Fruit fly (Drosophila melanogaster) whole organism, embryonic: ENCODE results near the gene PGAP2.

Source experiments
- Bdp1 ChIP-seq: fragments of 200-800 bp; sonication (Bioruptor generic); optimal IDR thresholded peaks from 3 replicates; lab custom pipeline; 2016; ENCODE audit warnings: missing biosample characterization, missing genetic modification characterization
- Bgb ChIP-seq: fragments of 200-800 bp; sonication (Bioruptor generic); IDR thresholded peaks from 2 replicates; pipeline ENCODE4 v1.3.6; 2022; ENCODE audit warnings: missing biosample characterization, missing genetic modification characterization; ENCODE audit not compliant: partially characterized antibody
- CG11085 ChIP-seq: fragments of 200-800 bp; sonication (Bioruptor generic); IDR thresholded peaks from 2 replicates; pipeline ENCODE4 v1.3.6; 2022; ENCODE audit warnings: missing biosample characterization, missing genetic modification characterization
- CG11504 ChIP-seq: fragments of 200-800 bp; sonication (Bioruptor generic); optimal IDR thresholded peaks from 3 replicates; lab custom pipeline; 2019; ENCODE audit warnings: missing biosample characterization, mild to moderate bottlenecking, missing genetic modification characterization, moderate library complexity
- CG11696 ChIP-seq: fragments of 200-800 bp; sonication (Bioruptor generic); IDR thresholded peaks from 2 replicates; pipeline ENCODE4 v1.3.6; 2022; ENCODE audit warnings: missing biosample characterization, missing genetic modification characterization
- CG13894 ChIP-seq: fragments of 200-800 bp; sonication (Bioruptor generic); optimal IDR thresholded peaks from 3 replicates; lab custom pipeline; 2018; ENCODE audit warnings: missing biosample characterization, mild to moderate bottlenecking, missing genetic modification characterization, moderate library complexity
- CG16815 ChIP-seq: fragments of 200-800 bp; sonication (Bioruptor generic); optimal IDR thresholded peaks from 3 replicates; lab custom pipeline; 2017; ENCODE audit warnings: missing biosample characterization, mild to moderate bottlenecking, missing genetic modification characterization
- CG17186 ChIP-seq: fragments of 200-800 bp; sonication (Bioruptor generic); optimal IDR thresholded peaks from 3 replicates; lab custom pipeline; 2017; ENCODE audit warnings: missing biosample characterization, missing genetic modification reagents, missing genetic modification characterization
- CG17328 ChIP-seq: fragments of 200-800 bp; sonication (Bioruptor generic); IDR thresholded peaks from 2 replicates; pipeline ENCODE4 v1.3.6; 2022; ENCODE audit warnings: missing biosample characterization, missing genetic modification characterization
- CG17612 ChIP-seq: fragments of 200-800 bp; sonication (Bioruptor generic); IDR thresholded peaks from 2 replicates; pipeline ENCODE4 v1.3.6; 2022; ENCODE audit warnings: missing biosample characterization, missing genetic modification characterization
- CG18262 ChIP-seq: fragments of 200-800 bp; optimal IDR thresholded peaks from 3 replicates; lab custom pipeline; 2019; ENCODE audit warnings: missing biosample characterization, mild to moderate bottlenecking, missing genetic modification characterization, moderate library complexity
- CG2129 ChIP-seq: fragments of 200-800 bp; sonication (Bioruptor generic); IDR thresholded peaks from 2 replicates; pipeline ENCODE4 v1.3.6; 2022; ENCODE audit warnings: missing biosample characterization, missing genetic modification characterization; ENCODE audit not compliant: partially characterized antibody
- CG2199 ChIP-seq: fragments of 200-800 bp; sonication (Bioruptor generic); IDR thresholded peaks from 3 replicates; pipeline ENCODE4 v1.3.6; 2022; ENCODE audit warnings: missing biosample characterization, missing genetic modification characterization
- CG2202 ChIP-seq: fragments of 200-800 bp; sonication (Bioruptor generic); optimal IDR thresholded peaks from 2 replicates; lab custom pipeline; 2018; ENCODE audit warnings: missing biosample characterization, mild to moderate bottlenecking, missing genetic modification characterization
- CG31441 ChIP-seq: fragments of 200-800 bp; sonication (Bioruptor generic); IDR thresholded peaks from 2 replicates; pipeline ENCODE4 v1.3.6; 2022; ENCODE audit warnings: missing biosample characterization, missing genetic modification characterization
- CG33213 ChIP-seq: fragments of 200-800 bp; sonication (Bioruptor generic); optimal IDR thresholded peaks from 3 replicates; lab custom pipeline; 2016; ENCODE audit warnings: missing biosample characterization, missing genetic modification characterization
- CG5180 ChIP-seq: fragments of 200-800 bp; sonication (Bioruptor generic); optimal IDR thresholded peaks from 3 replicates; lab custom pipeline; 2017; ENCODE audit warnings: missing biosample characterization, missing genetic modification characterization, mild to moderate bottlenecking, moderate library complexity, missing genetic modification reagents
- CG6854 ChIP-seq: fragments of 200-800 bp; sonication (Bioruptor generic); optimal IDR thresholded peaks from 3 replicates; lab custom pipeline; 2017; ENCODE audit warnings: missing biosample characterization, mild to moderate bottlenecking, missing genetic modification characterization
- CG7271 ChIP-seq: fragments of 200-800 bp; sonication (Bioruptor generic); optimal IDR thresholded peaks from 2 replicates; lab custom pipeline; 2018; ENCODE audit warnings: missing biosample characterization, mild to moderate bottlenecking, missing genetic modification characterization, moderate library complexity
- CG7372 ChIP-seq: fragments of 200-800 bp; sonication (Bioruptor generic); IDR thresholded peaks from 2 replicates; pipeline ENCODE4 v1.3.6; 2022; ENCODE audit warnings: missing biosample characterization, missing genetic modification characterization
- CG7556 ChIP-seq: fragments of 200-800 bp; sonication (Bioruptor generic); optimal IDR thresholded peaks from 2 replicates; lab custom pipeline; 2017; ENCODE audit warnings: missing biosample characterization, mild to moderate bottlenecking, missing genetic modification characterization
- CG8281 ChIP-seq: fragments of 200-800 bp; sonication (Bioruptor generic); optimal IDR thresholded peaks from 2 replicates; lab custom pipeline; 2018; ENCODE audit warnings: missing biosample characterization, mild to moderate bottlenecking, missing genetic modification characterization, moderate library complexity
- CG8924 ChIP-seq: fragments of 200-800 bp; optimal IDR thresholded peaks from 3 replicates; lab custom pipeline; 2019; ENCODE audit warnings: missing biosample characterization, mild to moderate bottlenecking, missing genetic modification characterization, moderate library complexity
- CG8944 ChIP-seq: fragments of 200-800 bp; sonication (Bioruptor generic); optimal IDR thresholded peaks from 3 replicates; lab custom pipeline; 2016; ENCODE audit warnings: missing biosample characterization, missing genetic modification characterization
- CG9797 ChIP-seq: fragments of 200-800 bp; sonication (Bioruptor generic); optimal IDR thresholded peaks from 3 replicates; lab custom pipeline; 2018; ENCODE audit warnings: missing biosample characterization, mild to moderate bottlenecking, missing genetic modification characterization
- D ChIP-seq, 2 experiments: fragments of 200-800 bp in 1 of 2; fragments of >200 bp in 1 of 2; sonication (Bioruptor generic) in 1 of 2; optimal IDR thresholded peaks; 2 replicates in 1 of 2; 3 replicates in 1 of 2; lab custom pipeline; 2017; ENCODE audit warnings: mild to moderate bottlenecking in 1 of 2, missing biosample characterization in 1 of 2, missing genetic modification characterization in 1 of 2, missing genetic modification reagents in 1 of 2
- Dbx ChIP-seq: fragments of 200-800 bp; sonication (Bioruptor generic); IDR thresholded peaks from 3 replicates; pipeline ENCODE4 v1.3.6; 2022; ENCODE audit warnings: missing biosample characterization, missing genetic modification characterization
- Dfd ChIP-seq, 2 experiments: fragments of >200 bp; optimal IDR thresholded peaks; 2 replicates each; lab custom pipeline; 2017; ENCODE audit warnings: missing biosample characterization in 2 of 2, missing genetic modification characterization in 2 of 2
- Dll ChIP-seq: fragments of 200-800 bp; sonication (Bioruptor generic); IDR thresholded peaks from 4 replicates; pipeline ENCODE4 v1.3.6; 2022; ENCODE audit warnings: missing biosample characterization, missing genetic modification characterization; ENCODE audit not compliant: partially characterized antibody
- Ets97D ChIP-seq: fragments of 200-800 bp; sonication (Bioruptor generic); optimal IDR thresholded peaks from 3 replicates; lab custom pipeline; 2016; ENCODE audit warnings: missing biosample characterization, missing genetic modification characterization
- HLHmδ ChIP-seq: fragments of 200-800 bp; sonication (Bioruptor generic); optimal IDR thresholded peaks from 2 replicates; lab custom pipeline; 2018; ENCODE audit warnings: missing biosample characterization, mild to moderate bottlenecking, missing genetic modification characterization, moderate library complexity
- HmgZ ChIP-seq: fragments of 200-800 bp; sonication (Bioruptor generic); optimal IDR thresholded peaks from 2 replicates; lab custom pipeline; 2018; ENCODE audit warnings: missing biosample characterization, mild to moderate bottlenecking, missing genetic modification characterization
- Hr51 ChIP-seq, 2 experiments: fragments of 200-800 bp; sonication (Bioruptor generic); optimal IDR thresholded peaks; 2 replicates in 1 of 2; 3 replicates in 1 of 2; lab custom pipeline; 2016 to 2018; ENCODE audit warnings: missing biosample characterization in 2 of 2, missing genetic modification characterization in 2 of 2, mild to moderate bottlenecking in 1 of 2, moderate library complexity in 1 of 2
- Ptx1 ChIP-seq: fragments of 200-800 bp; sonication (Bioruptor generic); IDR thresholded peaks from 2 replicates; pipeline ENCODE4 v1.3.6; 2022; ENCODE audit warnings: missing biosample characterization, missing genetic modification characterization
- Taf1 ChIP-seq: fragments of 200-800 bp; sonication (Bioruptor generic); IDR thresholded peaks from 2 replicates; pipeline ENCODE4 v1.3.6; 2022; ENCODE audit warnings: missing biosample characterization, missing genetic modification characterization
- Usf ChIP-seq: fragments of 200-800 bp; sonication (Bioruptor generic); optimal IDR thresholded peaks from 2 replicates; lab custom pipeline; 2017; ENCODE audit warnings: missing genotype, missing biosample characterization, missing genetic modification characterization
- Vsx1 ChIP-seq: fragments of 200-800 bp; sonication (Bioruptor generic); optimal IDR thresholded peaks from 2 replicates; lab custom pipeline; 2017; ENCODE audit warnings: missing biosample characterization, mild to moderate bottlenecking, missing genetic modification characterization, missing genetic modification reagents
- ash1 ChIP-seq: fragments of 200-800 bp; sonication (Bioruptor generic); optimal IDR thresholded peaks from 2 replicates; lab custom pipeline; 2018; ENCODE audit warnings: missing biosample characterization, mild to moderate bottlenecking, missing genetic modification characterization
- chinmo ChIP-seq: fragments of 200-800 bp; sonication (Bioruptor generic); IDR thresholded peaks from 4 replicates; pipeline ENCODE4 v1.3.6; 2022; ENCODE audit warnings: missing biosample characterization, missing genetic modification characterization; ENCODE audit not compliant: partially characterized antibody
- fd64A ChIP-seq: fragments of 200-800 bp; sonication (Bioruptor generic); optimal IDR thresholded peaks from 3 replicates; lab custom pipeline; 2018; ENCODE audit warnings: missing biosample characterization, mild to moderate bottlenecking, missing genetic modification characterization
- gcm2 ChIP-seq: fragments of 200-800 bp; sonication (Bioruptor generic); optimal IDR thresholded peaks from 2 replicates; lab custom pipeline; 2016; ENCODE audit warnings: missing biosample characterization, missing genetic modification characterization
- mirr ChIP-seq: fragments of 200-800 bp; sonication (Bioruptor generic); optimal IDR thresholded peaks from 3 replicates; lab custom pipeline; 2018; ENCODE audit warnings: missing biosample characterization, mild to moderate bottlenecking, missing genetic modification characterization
- org-1 ChIP-seq: fragments of 200-800 bp; sonication (Bioruptor generic); optimal IDR thresholded peaks from 2 replicates; lab custom pipeline; 2017; ENCODE audit warnings: missing biosample characterization, missing genetic modification characterization
- pan ChIP-seq, 4 experiments: fragments of >200 bp in 3 of 4; fragments of 200-800 bp in 1 of 4; sonication (Bioruptor generic) in 1 of 4; optimal IDR thresholded peaks in 3 of 4; IDR thresholded peaks in 1 of 4; 2 replicates each; pipeline versions ENCODE4 v1.3.6 to Lab custom; 2017 to 2022; ENCODE audit warnings: missing biosample characterization in 2 of 4, missing genetic modification characterization in 2 of 4, mixed read lengths in 1 of 4
- pho ChIP-seq: fragments of 200-800 bp; sonication (Bioruptor generic); optimal IDR thresholded peaks from 2 replicates; lab custom pipeline; 2016; ENCODE audit warnings: missing biosample characterization, missing genetic modification characterization
- repo ChIP-seq: fragments of 200-800 bp; sonication (Bioruptor generic); optimal IDR thresholded peaks from 2 replicates; lab custom pipeline; 2016; ENCODE audit warnings: missing biosample characterization, missing genetic modification characterization
- tll ChIP-seq, 2 experiments: fragments of 200-800 bp in 1 of 2; fragments of >200 bp in 1 of 2; sonication (Bioruptor generic) in 1 of 2; optimal IDR thresholded peaks; 2 replicates each; lab custom pipeline; 2017 to 2019; ENCODE audit warnings: missing biosample characterization in 2 of 2, missing genetic modification characterization in 2 of 2, mild to moderate bottlenecking in 1 of 2, moderate library complexity in 1 of 2
- trh ChIP-seq: fragments of 200-800 bp; sonication (Bioruptor generic); optimal IDR thresholded peaks from 2 replicates; lab custom pipeline; 2016; ENCODE audit warnings: missing biosample characterization, missing genetic modification characterization

The PGAP2 gene

DNA sequence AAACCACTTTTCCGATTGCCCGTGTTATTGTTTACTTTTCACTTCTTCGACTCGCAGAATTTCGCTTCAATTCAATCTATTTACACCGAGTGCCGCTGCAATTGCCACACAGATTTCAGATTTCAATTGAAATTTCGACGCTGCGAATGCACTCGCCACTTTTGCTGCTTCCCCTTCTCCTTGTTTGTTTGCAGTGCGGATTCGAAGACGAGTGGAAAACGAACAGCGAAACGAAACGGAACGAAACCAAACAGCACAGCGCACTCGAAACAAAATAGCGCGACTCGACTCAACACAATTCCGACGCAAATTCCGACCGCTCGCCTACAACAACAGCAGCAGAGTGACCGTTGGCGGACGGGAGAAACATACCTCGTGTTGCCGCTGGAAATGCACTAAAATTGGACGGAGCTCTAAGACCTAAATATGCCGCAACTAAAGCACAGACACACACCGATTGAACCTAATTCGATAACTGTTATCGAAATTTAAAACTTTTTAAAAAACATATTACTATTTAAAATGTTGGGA lies 31.5 kb upstream of the PGAP2 start, which contains the start of gene drongo (continued):
- peak; percentile 71 for TF ChIP-seq CG13894 (tag; lab: Kevin White, UChicago)
- TF ChIP-seq CG11085 (GFP tag; lab: Robert Waterston, UW), result no peak
- TF ChIP-seq Bgb, result no peak; the same call in 1 of the 2 replicates
- peak; percentile 58 for TF ChIP-seq CG17186 (GFP tag; lab: Kevin White, UChicago)
- TF ChIP-seq Dbx (GFP tag; lab: Robert Waterston, UW), result peak; percentile 48; the same call in 2 of the 3 replicates
- TF ChIP-seq Bdp1, result no peak
- TF ChIP-seq Ptx1 (GFP tag; lab: Robert Waterston, UW), result no peak
- no peak for TF ChIP-seq CG16815 (GFP tag; lab: Kevin White, UChicago)
- TF ChIP-seq CG33213 (GFP tag; lab: Kevin White, UChicago), result peak; percentile 75
- peak; percentile 37 for TF ChIP-seq pho
- peak; percentile 37 for TF ChIP-seq CG8924 (tag; lab: Kevin White, UChicago)
- TF ChIP-seq pan (optimal IDR thresholded peaks at IDR 0.05; lab: Kevin White, UChicago), result no peak
- no peak for TF ChIP-seq pan (GFP tag; optimal IDR thresholded peaks at IDR 0.05 in 1 of 2, IDR thresholded peaks at IDR 0.05 in 1 of 2)
- TF ChIP-seq CG6854 (GFP tag; lab: Kevin White, UChicago), result no peak
- no peak for TF ChIP-seq Taf1 (GFP tag; lab: Robert Waterston, UW)
- TF ChIP-seq tll (GFP tag; optimal IDR thresholded peaks at IDR 0.05; lab: Kevin White, UChicago), result no peak
- peak; percentile 34 for TF ChIP-seq CG2202 (tag; lab: Kevin White, UChicago)
- TF ChIP-seq Ets97D (GFP tag; lab: Kevin White, UChicago), result peak; percentile 66
- no peak; the same call in 1 of the 2 replicates for TF ChIP-seq CG31441 (GFP tag; lab: Robert Waterston, UW)
- peak in 1 of 2 experiments; percentile 14 for TF ChIP-seq Hr51 (GFP tag; optimal IDR thresholded peaks at IDR 0.05; lab: Kevin White, UChicago)
- peak; percentile 9 for TF ChIP-seq Vsx1 (GFP tag; lab: Kevin White, UChicago)
- no peak for TF ChIP-seq CG2129 (GFP tag; lab: Robert Waterston, UW)
- TF ChIP-seq CG7372, result no peak
- peak; percentile 64 for TF ChIP-seq mirr (GFP tag; lab: Kevin White, UChicago)
- no peak for TF ChIP-seq CG11696
- TF ChIP-seq org-1 (GFP tag; lab: Kevin White, UChicago), result no peak
- peak; percentile 73; the same call in 1 of the 3 replicates for TF ChIP-seq CG2199 (GFP tag; lab: Robert Waterston, UW)
- no peak for TF ChIP-seq CG8281 (tag; lab: Kevin White, UChicago)
- TF ChIP-seq CG7556, result peak; percentile 4
- TF ChIP-seq HmgZ (tag; lab: Kevin White, UChicago), result peak; percentile 77
- TF ChIP-seq Dll (GFP tag; lab: Robert Waterston, UW), result peak; percentile 45; the same call in 1 of the 4 replicates
- no peak for TF ChIP-seq CG8944 (GFP tag; lab: Kevin White, UChicago)
- peak; percentile 48 for TF ChIP-seq CG11504 (tag; lab: Kevin White, UChicago)
- TF ChIP-seq repo (GFP tag; lab: Kevin White, UChicago), result no peak
- no peak for TF ChIP-seq Dfd (GFP tag; optimal IDR thresholded peaks at IDR 0.05; lab: Kevin White, UChicago)
- no peak for TF ChIP-seq D (optimal IDR thresholded peaks at IDR 0.05; lab: Kevin White, UChicago)
- TF ChIP-seq D (GFP tag; optimal IDR thresholded peaks at IDR 0.05; lab: Kevin White, UChicago), result no peak
- TF ChIP-seq CG17612 (GFP tag; lab: Robert Waterston, UW), result no peak
- TF ChIP-seq HLHmδ, result peak; percentile 90
- TF ChIP-seq CG17328 (GFP tag; lab: Robert Waterston, UW), result peak; percentile 32; the same call in 1 of the 2 replicates
- TF ChIP-seq CG5180 (GFP tag; lab: Kevin White, UChicago), result peak; percentile 28
- no peak for TF ChIP-seq gcm2 (GFP tag; lab: Kevin White, UChicago)
- no peak for TF ChIP-seq CG7271 (tag; lab: Kevin White, UChicago)
- TF ChIP-seq CG9797 (GFP tag; lab: Kevin White, UChicago), result peak; percentile 97
- peak; percentile 87 for TF ChIP-seq chinmo
- no peak for TF ChIP-seq trh (GFP tag; lab: Kevin White, UChicago)
- peak; percentile 45 for TF ChIP-seq fd64A (GFP tag; lab: Kevin White, UChicago)
- TF ChIP-seq ash1, result peak; percentile 37
- peak; percentile 9 for TF ChIP-seq CG18262
- no peak for TF ChIP-seq Usf (GFP tag; lab: Kevin White, UChicago)
